Worm (Caenorhabditis elegans): Measurements from ENCODE around the gene F35A5.5.

DNA sequence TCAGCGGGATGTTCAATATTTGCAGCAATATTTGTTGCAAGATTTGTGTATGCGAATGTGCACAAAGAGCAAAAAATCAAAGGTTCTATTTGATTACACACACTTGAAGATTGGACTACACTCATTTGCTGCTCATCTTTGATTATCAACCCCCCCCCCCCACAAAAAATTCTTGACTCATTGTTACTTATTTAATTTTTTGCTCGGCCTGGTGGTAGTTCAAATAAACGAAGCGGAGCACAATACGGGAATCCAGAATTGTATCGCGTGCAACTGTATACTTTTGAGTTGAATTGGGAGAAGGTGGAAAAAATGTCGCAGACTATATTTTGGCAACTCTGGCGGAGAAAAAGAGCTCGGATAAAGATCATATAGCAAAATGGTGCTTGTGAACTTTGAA lies at the start of gene F35A5.5:
- TF ChIP-seq mef-2 (tag; optimal IDR thresholded peaks at IDR 0.05) = no peak
- no peak for TF ChIP-seq snpc-4 (tag; optimal IDR thresholded peaks at IDR 0.05)
- TF ChIP-seq mep-1 (tag; optimal IDR thresholded peaks at IDR 0.05) = no peak
- TF ChIP-seq alr-1 (tag; optimal IDR thresholded peaks at IDR 0.05; ENCODE audit: borderline replicate concordance) = no peak
- TF ChIP-seq nhr-237 (tag; optimal IDR thresholded peaks at IDR 0.05) = no peak
- no peak for TF ChIP-seq ama-1 (optimal IDR thresholded peaks at IDR 0.05)
- TF ChIP-seq elt-2 (tag; optimal IDR thresholded peaks at IDR 0.05) = no peak
- no peak for TF ChIP-seq fkh-8 (tag; optimal IDR thresholded peaks at IDR 0.05)
- no peak for TF ChIP-seq nhr-11 (tag; optimal IDR thresholded peaks at IDR 0.05)
- no peak for TF ChIP-seq zip-4 (GFP tag; optimal IDR thresholded peaks at IDR 0.05)
- TF ChIP-seq pqm-1 (tag; optimal IDR thresholded peaks at IDR 0.05) = no peak
- no peak for TF ChIP-seq jun-1 (tag; optimal IDR thresholded peaks at IDR 0.05)

Measured in whole organism, L1 larva.